Worm (Caenorhabditis elegans): ENCODE measurements around the gene srt-15.

ce11 chrV:3065928-3066327 lies 4.0 kb upstream of the srt-15 start, which contains the start of gene srh-185:
- TF ChIP-seq flt-1 (GFP tag; IDR thresholded peaks at IDR 0.05) (no peak), klf-2 (GFP tag; conservative IDR thresholded peaks at IDR 0.05) (no peak), med-1 (GFP tag; optimal IDR thresholded peaks at IDR 0.05; ENCODE audit: insufficient read depth) (no peak), ref-1 (GFP tag; conservative IDR thresholded peaks at IDR 0.05) (no peak), ztf-29 (GFP tag; IDR thresholded peaks at IDR 0.05) (no peak)

Measured in whole organism, midembryonic.